Fruit fly (Drosophila melanogaster) S2 (cell line): ENCODE data around the gene Pif2.

Experiments used
- CG8478 ChIP-seq: fragments of >200 bp; optimal IDR thresholded peaks from 2 replicates; lab custom pipeline; 2018
- CTCF ChIP-seq, 2 experiments: fragments of >200 bp; optimal IDR thresholded peaks; 2 replicates each; lab custom pipeline; 2018

dm6 chr3R:6568835-6569234, 20.0 kb downstream of the Pif2 start:
- TF ChIP-seq CTCF (optimal IDR thresholded peaks at IDR 0.05; lab: Kevin White, UChicago) (no peak), CG8478 (no peak)
